Fruit fly (Drosophila melanogaster): ENCODE data around the gene CG9117.

CG9117 gene

dm6 chr2L:6020535-6020934 lies 17.2 kb downstream of the CG9117 start, which contains the start of gene CG13996:
Gene CG13996, plus strand, starts transcription at chr2L:6020835.
- TF ChIP-seq fd96Ca (GFP tag; IDR thresholded peaks at IDR 0.05) (no peak), Snoo (tag; optimal IDR thresholded peaks at IDR 0.05) (no peak), CG14655 (GFP tag; optimal IDR thresholded peaks at IDR 0.05) (no peak), CG4496 (GFP tag; IDR thresholded peaks at IDR 0.05) (no peak), EcR (GFP tag; optimal IDR thresholded peaks at IDR 0.05) (no peak), rn (GFP tag; IDR thresholded peaks at IDR 0.05) (no peak), CG13204 (GFP tag; optimal IDR thresholded peaks at IDR 0.05) (no peak), Pif1A (GFP tag; optimal IDR thresholded peaks at IDR 0.05) (no peak), CG32121 (GFP tag; IDR thresholded peaks at IDR 0.05) (no peak), Ets98B (GFP tag; IDR thresholded peaks at IDR 0.05) (no peak), CG17806 (tag; optimal IDR thresholded peaks at IDR 0.05) (no peak)

- TF ChIP-seq CG32121 (GFP tag; IDR thresholded peaks at IDR 0.05) (no peak), CG12605 (GFP tag; IDR thresholded peaks at IDR 0.05) (no peak), CG8301 (tag; optimal IDR thresholded peaks at IDR 0.05) (peak; percentile 79), D1 (tag; optimal IDR thresholded peaks at IDR 0.05) (no peak), Ets98B (GFP tag; IDR thresholded peaks at IDR 0.05) (peak; percentile 21; the same call in 1 of the 2 replicates), CG13204 (GFP tag; optimal IDR thresholded peaks at IDR 0.05) (peak; percentile 10), CG14655 (GFP tag; optimal IDR thresholded peaks at IDR 0.05) (peak; percentile 79), Pif1A (GFP tag; optimal IDR thresholded peaks at IDR 0.05) (peak; percentile 55), CG17806 (tag; optimal IDR thresholded peaks at IDR 0.05) (no peak), EcR (GFP tag; optimal IDR thresholded peaks at IDR 0.05) (no peak), CG34367 (tag; optimal IDR thresholded peaks at IDR 0.05) (no peak), CG15710 (tag; optimal IDR thresholded peaks at IDR 0.05) (peak; percentile 75), CG10348 (GFP tag; IDR thresholded peaks at IDR 0.05) (no peak), rn (GFP tag; IDR thresholded peaks at IDR 0.05) (0 out of 2 replicates have a peak, but pooled peaks have one; percentile 17), gl (tag; optimal IDR thresholded peaks at IDR 0.05) (peak; percentile 42), Snoo (tag; optimal IDR thresholded peaks at IDR 0.05) (no peak), CG4496 (GFP tag; IDR thresholded peaks at IDR 0.05) (no peak; the same call in 2 of the 3 replicates), CG9948 (tag; optimal IDR thresholded peaks at IDR 0.05) (peak; percentile 62), CG8159 (tag; optimal IDR thresholded peaks at IDR 0.05) (peak; percentile 73), Pif1B (GFP tag; optimal IDR thresholded peaks at IDR 0.05) (peak; percentile 75), fd96Ca (GFP tag; IDR thresholded peaks at IDR 0.05) (0 out of 3 replicates have a peak, but pooled peaks have one; percentile 17)
Measured at dm6 chr2L:6019352-6020131, 18.2 kb downstream of the CG9117 start, which contains the start of gene H2.0. Gene H2.0, minus strand, starts transcription at chr2L:6019402.

- no peak for TF ChIP-seq CG4496 (GFP tag; IDR thresholded peaks at IDR 0.05)
- TF ChIP-seq CG17806 (tag; optimal IDR thresholded peaks at IDR 0.05), result no peak
- no peak for TF ChIP-seq CG8301 (tag; optimal IDR thresholded peaks at IDR 0.05)
- no peak for TF ChIP-seq CG15710 (tag; optimal IDR thresholded peaks at IDR 0.05)
- no peak for TF ChIP-seq CG14655 (GFP tag; optimal IDR thresholded peaks at IDR 0.05)
- no peak for TF ChIP-seq fd96Ca (GFP tag; IDR thresholded peaks at IDR 0.05)
Measured at dm6 chr2L:6013071-6013417, 24.7 kb downstream of the CG9117 start.

dm6 chr2L:6012303-6013070 lies 25.2 kb downstream of the CG9117 start, which contains the start of gene CG9098:
Gene CG9098, minus strand, starts transcription at chr2L:6012338.
- TF ChIP-seq CG34367 (tag; optimal IDR thresholded peaks at IDR 0.05), result no peak
- TF ChIP-seq D1 (tag; optimal IDR thresholded peaks at IDR 0.05), result no peak
- no peak for TF ChIP-seq Pif1B (GFP tag; optimal IDR thresholded peaks at IDR 0.05)
- no peak for TF ChIP-seq CG10348 (GFP tag; IDR thresholded peaks at IDR 0.05)
- no peak for TF ChIP-seq CG17806 (tag; optimal IDR thresholded peaks at IDR 0.05)
- no peak for TF ChIP-seq Ets98B (GFP tag; IDR thresholded peaks at IDR 0.05)
- TF ChIP-seq CG9948 (tag; optimal IDR thresholded peaks at IDR 0.05), result no peak
- TF ChIP-seq CG4496 (GFP tag; IDR thresholded peaks at IDR 0.05), result no peak

dm6 chr2L:6006508-6007232 lies 31.0 kb downstream of the CG9117 start, which contains the start of gene Gal:
Gene Gal, minus strand, starts transcription at chr2L:6006827.
- TF ChIP-seq CG8159 (tag; optimal IDR thresholded peaks at IDR 0.05), result peak; percentile 64
- 0 out of 3 replicates have a peak, but pooled peaks have one; percentile 31 for TF ChIP-seq fd96Ca (GFP tag; IDR thresholded peaks at IDR 0.05)
- TF ChIP-seq Ets98B (GFP tag; IDR thresholded peaks at IDR 0.05), result peak; percentile 9; the same call in 1 of the 2 replicates
- no peak for TF ChIP-seq CG9948 (tag; optimal IDR thresholded peaks at IDR 0.05)

- TF ChIP-seq CG13204 (GFP tag; optimal IDR thresholded peaks at IDR 0.05), result no peak
- no peak for TF ChIP-seq Snoo (tag; optimal IDR thresholded peaks at IDR 0.05)
- TF ChIP-seq CG4496 (GFP tag; IDR thresholded peaks at IDR 0.05), result no peak
- TF ChIP-seq fd96Ca (GFP tag; IDR thresholded peaks at IDR 0.05), result no peak
- TF ChIP-seq D1 (tag; optimal IDR thresholded peaks at IDR 0.05), result no peak
- no peak for TF ChIP-seq CG10348 (GFP tag; IDR thresholded peaks at IDR 0.05)
- TF ChIP-seq Pif1A (GFP tag; optimal IDR thresholded peaks at IDR 0.05), result no peak
Measured at dm6 chr2L:6000065-6000464, 37.6 kb downstream of the CG9117 start, which contains the start of gene Tsp26A. Gene Tsp26A, plus strand, starts transcription at chr2L:6000228.
